Fruit fly (Drosophila melanogaster): Measurements from ENCODE around the gene CG6836.
A peak's percentile ranks its signal among the peaks of the same experiment; 100 is the strongest.

The CG6836 gene

dm6 chr3L:19000413-19000812 is 50.0 kb downstream of the CG6836 start, which contains the start of gene CG3808 (continued):
- no peak for TF ChIP-seq CG17359 (tag; optimal IDR thresholded peaks at IDR 0.05)
- no peak for TF ChIP-seq Dfd (GFP tag; optimal IDR thresholded peaks at IDR 0.05)
- TF ChIP-seq inv (GFP tag; IDR thresholded peaks at IDR 0.05; ENCODE audit: partially characterized antibody), result no peak
- TF ChIP-seq lilli (GFP tag; optimal IDR thresholded peaks at IDR 0.05), result peak; percentile 11
- no peak for TF ChIP-seq CG12219 (GFP tag; optimal IDR thresholded peaks at IDR 0.05)
- no peak for TF ChIP-seq Atf3 (GFP tag; optimal IDR thresholded peaks at IDR 0.05)
- no peak for TF ChIP-seq Neu2 (GFP tag; optimal IDR thresholded peaks at IDR 0.05; ENCODE audit: borderline replicate concordance)
- no peak for TF ChIP-seq mld (GFP tag; IDR thresholded peaks at IDR 0.05; ENCODE audit: partially characterized antibody)
- TF ChIP-seq CG18476 (GFP tag; optimal IDR thresholded peaks at IDR 0.05), result no peak
- TF ChIP-seq CG6683 (GFP tag; optimal IDR thresholded peaks at IDR 0.05), result peak; percentile 7
- TF ChIP-seq trh (GFP tag; optimal IDR thresholded peaks at IDR 0.05), result no peak
- TF ChIP-seq Aef1 (GFP tag; IDR thresholded peaks at IDR 0.05), result no peak
- TF ChIP-seq Med (GFP tag), result peak; percentile 90
- TF ChIP-seq CG4730 (GFP tag; IDR thresholded peaks at IDR 0.05), result no peak
- TF ChIP-seq ara (GFP tag; IDR thresholded peaks at IDR 0.05), result 0 out of 2 replicates have a peak, but pooled peaks have one; percentile 15
- TF ChIP-seq dysf (GFP tag; IDR thresholded peaks at IDR 0.05), result no peak
- TF ChIP-seq CG4707 (GFP tag; optimal IDR thresholded peaks at IDR 0.05), result no peak
- TF ChIP-seq H15 (GFP tag; IDR thresholded peaks at IDR 0.05), result no peak
- peak; percentile 35 to 38 for TF ChIP-seq dpn (GFP tag; optimal IDR thresholded peaks at IDR 0.05)
- TF ChIP-seq CG10209 (GFP tag; optimal IDR thresholded peaks at IDR 0.05), result no peak
- TF ChIP-seq lmd (GFP tag; IDR thresholded peaks at IDR 0.05), result no peak
- no peak for TF ChIP-seq CG1792 (GFP tag; optimal IDR thresholded peaks at IDR 0.05)
- peak; percentile 91 for TF ChIP-seq Ets65A (GFP tag)
- no peak for TF ChIP-seq hb (GFP tag; IDR thresholded peaks at IDR 0.05; ENCODE audit: partially characterized antibody)
- no peak for TF ChIP-seq CG15269 (tag; optimal IDR thresholded peaks at IDR 0.05)
- TF ChIP-seq sd (tag; optimal IDR thresholded peaks at IDR 0.05), result peak; percentile 43
- TF ChIP-seq kah (GFP tag; optimal IDR thresholded peaks at IDR 0.05), result no peak
- no peak for TF ChIP-seq Lpt (GFP tag; optimal IDR thresholded peaks at IDR 0.05)
- TF ChIP-seq jumu (GFP tag; optimal IDR thresholded peaks at IDR 0.05), result peak; percentile 67
- TF ChIP-seq pita (GFP tag; optimal IDR thresholded peaks at IDR 0.05), result peak; percentile 74
- peak; percentile 100 for TF ChIP-seq Dp (GFP tag; optimal IDR thresholded peaks at IDR 0.05)
- TF ChIP-seq CG12391 (tag; optimal IDR thresholded peaks at IDR 0.05), result peak; percentile 25
- no peak for TF ChIP-seq jing (GFP tag; optimal IDR thresholded peaks at IDR 0.05)
- 0 out of 2 replicates have a peak, but pooled peaks have one; percentile 20 for TF ChIP-seq E2f1 (GFP tag; IDR thresholded peaks at IDR 0.05)
- no peak for TF ChIP-seq CG13296 (GFP tag; optimal IDR thresholded peaks at IDR 0.05)
- TF ChIP-seq wek (GFP tag; optimal IDR thresholded peaks at IDR 0.05), result no peak
- no peak for TF ChIP-seq Dbx (GFP tag; IDR thresholded peaks at IDR 0.05)
- no peak; the same call in 1 of the 2 replicates for TF ChIP-seq CG31224 (GFP tag; IDR thresholded peaks at IDR 0.05)
- TF ChIP-seq wdn (GFP tag; IDR thresholded peaks at IDR 0.05), result no peak
- TF ChIP-seq pb (GFP tag; optimal IDR thresholded peaks at IDR 0.05), result no peak
- TF ChIP-seq crc (GFP tag; optimal IDR thresholded peaks at IDR 0.05), result no peak
- peak; percentile 1 for TF ChIP-seq CG10979 (tag; optimal IDR thresholded peaks at IDR 0.05)
- TF ChIP-seq HHEX (GFP tag; optimal IDR thresholded peaks at IDR 0.05), result no peak
- no peak for TF ChIP-seq ATbp (GFP tag; optimal IDR thresholded peaks at IDR 0.05)
- TF ChIP-seq cg (GFP tag; optimal IDR thresholded peaks at IDR 0.05), result no peak
- no peak for TF ChIP-seq CG11723 (GFP tag; optimal IDR thresholded peaks at IDR 0.05)
- no peak for TF ChIP-seq Ssrp (tag; optimal IDR thresholded peaks at IDR 0.05)
- TF ChIP-seq Meics (GFP tag; optimal IDR thresholded peaks at IDR 0.05), result no peak
- no peak for TF ChIP-seq unpg (GFP tag; optimal IDR thresholded peaks at IDR 0.05)
- no peak for TF ChIP-seq org-1 (GFP tag; optimal IDR thresholded peaks at IDR 0.05)
- TF ChIP-seq usp (GFP tag; optimal IDR thresholded peaks at IDR 0.05), result no peak
- no peak for TF ChIP-seq tx (GFP tag; optimal IDR thresholded peaks at IDR 0.05)
